Worm (Caenorhabditis elegans) whole organism, L4 larva: ENCODE results near the gene Y53F4B.11.
"Not testable (repeated sequence)": the region's sequence is repeated elsewhere in the genome, so short reads cannot be mapped to it uniquely, and the experiment has no call there.

ENCODE experiments used
- ZK546.5 ChIP-seq, 2 experiments: sonication (generic microtip); optimal IDR thresholded peaks; 2 replicates each; lab custom pipeline; 2017; ENCODE audit warnings: missing biosample characterization in 2 of 2, missing genetic modification characterization in 2 of 2
- hlh-30 ChIP-seq: sonication (generic microtip); optimal IDR thresholded peaks from 2 replicates; lab custom pipeline; 2017; ENCODE audit warnings: antibody characterized with exemption, mild to moderate bottlenecking, missing genetic modification characterization, missing compliant biosample characterization; ENCODE audit not compliant: insufficient read depth
- unc-62 ChIP-seq, 3 experiments: fragments of 150-350 bp in 1 of 3; sonication (generic microtip); optimal IDR thresholded peaks in 2 of 3; peaks in 1 of 3; 1 replicate in 1 of 3; 2 replicates in 2 of 3; lab custom pipeline; 2014 to 2017; ENCODE audit warnings: missing biosample characterization in 3 of 3, missing genetic modification characterization in 3 of 3, missing genetic modification reagents in 3 of 3, missing genotype in 1 of 3

- TF ChIP-seq unc-62 (GFP tag; optimal IDR thresholded peaks at IDR 0.05 in 1 of 2; lab: Kevin White, UChicago); unc-62 (tag; optimal IDR thresholded peaks at IDR 0.05; lab: Kevin White, UChicago); ZK546.5 (tag; optimal IDR thresholded peaks at IDR 0.05; lab: Kevin White, UChicago): not testable (repeated sequence)
- peak; percentile 15 for TF ChIP-seq hlh-30 (tag; lab: Kevin White, UChicago)
Observed at ce11 chrII:15043850-15044249, 33.3 kb downstream of the Y53F4B.11 start.
